Fruit fly (Drosophila melanogaster) whole organism, pupa: ENCODE data around the gene CG33257.

ENCODE experiments used
- CG10348 ChIP-seq: fragments of 200-800 bp; sonication (Bioruptor generic); IDR thresholded peaks from 2 replicates; pipeline ENCODE4 v1.3.6; 2022; ENCODE audit warnings: missing biosample characterization, missing genetic modification characterization
- CG12605 ChIP-seq: fragments of 200-800 bp; sonication (Bioruptor generic); IDR thresholded peaks from 2 replicates; pipeline ENCODE4 v1.3.6; 2022; ENCODE audit warnings: missing biosample characterization, missing genetic modification characterization
- CG13204 ChIP-seq: fragments of 200-800 bp; sonication (Bioruptor generic); optimal IDR thresholded peaks from 2 replicates; lab custom pipeline; 2018; ENCODE audit warnings: missing biosample characterization, mild to moderate bottlenecking, missing genetic modification characterization, moderate library complexity
- CG14655 ChIP-seq: fragments of 200-800 bp; sonication (Bioruptor generic); optimal IDR thresholded peaks from 3 replicates; lab custom pipeline; 2017; ENCODE audit warnings: mild to moderate bottlenecking, missing biosample characterization, missing genetic modification reagents, missing genetic modification characterization
- CG15710 ChIP-seq: fragments of 200-800 bp; sonication (Bioruptor generic); optimal IDR thresholded peaks from 2 replicates; lab custom pipeline; 2018; ENCODE audit warnings: missing biosample characterization, mild to moderate bottlenecking, missing genetic modification characterization, moderate library complexity
- CG17806 ChIP-seq: fragments of 200-800 bp; sonication (Bioruptor generic); optimal IDR thresholded peaks from 2 replicates; lab custom pipeline; 2018; ENCODE audit warnings: missing biosample characterization, mild to moderate bottlenecking, missing genetic modification characterization, moderate library complexity
- CG32121 ChIP-seq: fragments of 200-800 bp; sonication (Bioruptor generic); IDR thresholded peaks from 2 replicates; pipeline ENCODE4 v1.3.6; 2022; ENCODE audit warnings: missing biosample characterization, missing genetic modification characterization
- CG34367 ChIP-seq: fragments of 200-800 bp; sonication (Bioruptor generic); optimal IDR thresholded peaks from 2 replicates; lab custom pipeline; 2018; ENCODE audit warnings: missing biosample characterization, mild to moderate bottlenecking, missing genetic modification characterization
- CG4496 ChIP-seq: fragments of 200-800 bp; sonication (Bioruptor generic); IDR thresholded peaks from 3 replicates; pipeline ENCODE4 v1.3.6; 2022; ENCODE audit warnings: missing biosample characterization, missing genetic modification characterization
- CG8159 ChIP-seq: fragments of 200-800 bp; sonication (Bioruptor generic); optimal IDR thresholded peaks from 3 replicates; lab custom pipeline; 2018; ENCODE audit warnings: missing biosample characterization, mild to moderate bottlenecking, missing genetic modification characterization, moderate library complexity
- CG8301 ChIP-seq: fragments of 200-800 bp; sonication (Bioruptor generic); optimal IDR thresholded peaks from 2 replicates; lab custom pipeline; 2018; ENCODE audit warnings: missing biosample characterization, mild to moderate bottlenecking, missing genetic modification characterization
- CG9948 ChIP-seq: fragments of 200-800 bp; sonication (Bioruptor generic); optimal IDR thresholded peaks from 2 replicates; lab custom pipeline; 2018; ENCODE audit warnings: missing biosample characterization, mild to moderate bottlenecking, missing genetic modification characterization, moderate library complexity
- D1 ChIP-seq: fragments of 200-800 bp; sonication (Bioruptor generic); optimal IDR thresholded peaks from 2 replicates; lab custom pipeline; 2018; ENCODE audit warnings: missing biosample characterization, mild to moderate bottlenecking, missing genetic modification characterization, moderate library complexity
- EcR ChIP-seq: fragments of 200-800 bp; sonication (Bioruptor generic); optimal IDR thresholded peaks from 3 replicates; lab custom pipeline; 2019; ENCODE audit warnings: missing biosample characterization, missing genetic modification characterization, mild to moderate bottlenecking, moderate library complexity, missing genetic modification reagents
- Ets98B ChIP-seq: fragments of 200-800 bp; sonication (Bioruptor generic); IDR thresholded peaks from 2 replicates; pipeline ENCODE4 v1.3.6; 2022; ENCODE audit warnings: missing biosample characterization, missing genetic modification characterization
- Pif1A ChIP-seq: fragments of 200-800 bp; sonication (Bioruptor generic); optimal IDR thresholded peaks from 3 replicates; lab custom pipeline; 2016; ENCODE audit warnings: missing biosample characterization, missing genetic modification characterization
- Pif1B ChIP-seq: fragments of 200-800 bp; sonication (Bioruptor generic); optimal IDR thresholded peaks from 3 replicates; lab custom pipeline; 2016; ENCODE audit warnings: missing biosample characterization, missing genetic modification characterization
- Snoo ChIP-seq: fragments of 200-800 bp; sonication (Bioruptor generic); optimal IDR thresholded peaks from 3 replicates; lab custom pipeline; 2017; ENCODE audit warnings: missing biosample characterization, mild to moderate bottlenecking, missing genetic modification characterization, inconsistent platforms
- fd96Ca ChIP-seq: fragments of 200-800 bp; sonication (Bioruptor generic); IDR thresholded peaks from 3 replicates; pipeline ENCODE4 v1.3.6; 2022; ENCODE audit warnings: missing biosample characterization, missing genetic modification characterization
- gl ChIP-seq: fragments of 200-800 bp; sonication (Bioruptor generic); optimal IDR thresholded peaks from 2 replicates; lab custom pipeline; 2018; ENCODE audit warnings: missing biosample characterization, mild to moderate bottlenecking, missing genetic modification characterization
- rn ChIP-seq: fragments of 200-800 bp; sonication (Bioruptor generic); IDR thresholded peaks from 2 replicates; pipeline ENCODE4 v1.3.6; 2022; ENCODE audit warnings: missing biosample characterization, missing genetic modification characterization

The CG33257 gene

dm6 chr3L:16326657-16327056 is 19.5 kb upstream of the CG33257 start, which contains the start of the genes CG13040 and CG13039:
Gene CG13040 (minus strand): TSS chr3L:16326757.
Gene CG13039 (minus strand): TSS chr3L:16326762.
- TF ChIP-seq CG14655 (GFP tag; lab: Kevin White, UChicago) (no peak), D1 (tag; lab: Kevin White, UChicago) (no peak), CG13204 (no peak), CG34367 (no peak)

DNA sequence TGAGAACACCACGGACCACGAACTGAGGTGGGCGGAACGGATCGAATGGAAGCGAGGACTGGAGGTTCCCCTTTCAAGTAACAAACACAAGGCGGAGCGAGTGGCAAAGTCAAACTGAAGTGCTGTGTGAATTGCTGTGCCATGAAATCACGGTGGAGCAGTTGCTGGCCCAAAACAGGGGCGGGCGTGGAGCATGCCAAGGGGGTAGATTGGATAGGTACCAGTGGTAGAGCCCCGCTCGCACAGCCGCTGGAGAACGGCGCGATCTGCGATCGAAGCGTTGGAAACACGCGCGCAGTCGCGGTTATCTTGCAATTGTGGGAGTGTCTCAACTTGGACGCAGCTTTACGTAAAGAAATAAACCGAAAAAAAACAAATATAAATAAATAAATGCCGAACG is 18.3 kb upstream of the CG33257 start, which contains the start of gene CG13038:
Gene CG13038 (minus strand): TSS at position 118 of the 400 bp plus-strand sequence.
- peak; percentile 63 for TF ChIP-seq CG4496
- peak; percentile 59; the same call in 1 of the 3 replicates for TF ChIP-seq fd96Ca (GFP tag; lab: Robert Waterston, UW)
- TF ChIP-seq Snoo = no peak
- peak; percentile 66 for TF ChIP-seq Ets98B (GFP tag; lab: Robert Waterston, UW)
- TF ChIP-seq CG9948 (tag; lab: Kevin White, UChicago) = no peak
- TF ChIP-seq, all 21 proteins: peak for 3

dm6 chr3L:16328207-16328891 is 17.8 kb upstream of the CG33257 start, which contains the start of gene CG13058:
Gene CG13058 (plus strand): TSS chr3L:16328841.
- TF ChIP-seq CG32121 (GFP tag; lab: Robert Waterston, UW) (peak; percentile 63), rn (GFP tag; lab: Robert Waterston, UW) (no peak), CG8159 (tag; lab: Kevin White, UChicago) (peak; percentile 70), CG12605 (GFP tag; lab: Robert Waterston, UW) (no peak), CG9948 (tag; lab: Kevin White, UChicago) (peak; percentile 55), CG8301 (tag; lab: Kevin White, UChicago) (peak; percentile 66), CG13204 (no peak), Snoo (no peak), D1 (tag; lab: Kevin White, UChicago) (no peak), CG4496 (peak; percentile 22; the same call in 1 of the 3 replicates), Pif1B (GFP tag; lab: Kevin White, UChicago) (no peak), CG34367 (peak; percentile 65), Ets98B (GFP tag; lab: Robert Waterston, UW) (peak; percentile 23), EcR (GFP tag; lab: Kevin White, UChicago) (peak; percentile 1), CG15710 (peak; percentile 69), fd96Ca (GFP tag; lab: Robert Waterston, UW) (0 out of 3 replicates have a peak, but pooled peaks have one; percentile 20), CG17806 (tag; lab: Kevin White, UChicago) (peak; percentile 38), CG10348 (GFP tag; lab: Robert Waterston, UW) (peak; percentile 81), CG14655 (GFP tag; lab: Kevin White, UChicago) (peak; percentile 68), Pif1A (peak; percentile 7), gl (no peak)
- TF ChIP-seq, all 21 proteins: peak for 14

dm6 chr3L:16329495-16329894 is 16.6 kb upstream of the CG33257 start, which contains the start of gene CG33061:
Gene CG33061 (plus strand): TSS chr3L:16329795.
- TF ChIP-seq CG32121 (GFP tag; lab: Robert Waterston, UW) (no peak), CG10348 (GFP tag; lab: Robert Waterston, UW) (no peak), CG17806 (tag; lab: Kevin White, UChicago) (no peak)

- no peak for TF ChIP-seq CG17806 (tag; lab: Kevin White, UChicago)
Observed at dm6 chr3L:16330740-16331139, 15.4 kb upstream of the CG33257 start, which contains the start of gene CG33060. Gene CG33060 (plus strand): TSS chr3L:16331040.

DNA sequence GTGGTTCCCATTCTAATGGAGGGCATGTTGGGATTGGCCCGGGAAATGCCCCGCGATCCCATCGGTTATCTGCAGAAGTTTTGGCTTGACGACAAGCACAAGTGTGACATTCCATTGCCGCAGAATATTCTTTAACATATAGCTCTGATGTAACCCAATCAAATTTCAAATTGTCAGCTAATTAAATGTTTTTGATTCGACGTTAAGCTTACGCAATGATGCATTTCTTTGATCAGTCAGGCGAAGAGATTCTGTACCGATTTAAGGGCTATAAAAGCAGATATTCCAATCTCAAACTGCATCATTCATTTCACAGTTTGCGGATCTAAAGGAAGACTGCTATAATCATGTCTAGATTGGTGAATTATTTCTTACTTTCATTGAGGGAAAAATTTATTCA is 14.5 kb upstream of the CG33257 start, which contains the start of gene retinin:
Gene retinin (plus strand): TSS at position 301 of the 400 bp plus-strand sequence.
- TF ChIP-seq CG32121 (GFP tag; lab: Robert Waterston, UW) = no peak
- no peak for TF ChIP-seq CG13204
- TF ChIP-seq CG8159 (tag; lab: Kevin White, UChicago) = no peak
- TF ChIP-seq CG14655 (GFP tag; lab: Kevin White, UChicago) = no peak
- TF ChIP-seq EcR (GFP tag; lab: Kevin White, UChicago) = no peak
- no peak for TF ChIP-seq gl
- TF ChIP-seq CG9948 (tag; lab: Kevin White, UChicago) = no peak
- TF ChIP-seq Snoo = no peak
- TF ChIP-seq Pif1A = no peak
- TF ChIP-seq Ets98B (GFP tag; lab: Robert Waterston, UW) = no peak
- TF ChIP-seq D1 (tag; lab: Kevin White, UChicago) = no peak
- TF ChIP-seq CG10348 (GFP tag; lab: Robert Waterston, UW) = no peak
- no peak for TF ChIP-seq CG34367
- no peak for TF ChIP-seq CG12605 (GFP tag; lab: Robert Waterston, UW)
- no peak for TF ChIP-seq rn (GFP tag; lab: Robert Waterston, UW)
- no peak for TF ChIP-seq CG15710
- no peak for TF ChIP-seq CG4496

dm6 chr3L:16333013-16333412 is 13.1 kb upstream of the CG33257 start, which contains the start of gene CG13056:
Gene CG13056 (plus strand): TSS chr3L:16333313.
- TF ChIP-seq CG17806 (tag; lab: Kevin White, UChicago) (no peak), CG13204 (no peak), CG9948 (tag; lab: Kevin White, UChicago) (no peak), gl (no peak)
